Fruit fly (Drosophila melanogaster) whole organism: Measurements from ENCODE around the gene CG13614.
A peak's percentile ranks its signal among the peaks of the same experiment; 100 is the strongest.

ENCODE experiments used
- CG8478 ChIP-seq: fragments of >200 bp; optimal IDR thresholded peaks from 2 replicates; lab custom pipeline; 2018; ENCODE audit warnings: inconsistent platforms
- Dll ChIP-seq: fragments of >200 bp; optimal IDR thresholded peaks from 2 replicates; lab custom pipeline; 2017
- EcR ChIP-seq, 2 experiments: fragments of >200 bp; optimal IDR thresholded peaks; 2 replicates each; lab custom pipeline; 2017; ENCODE audit warnings: missing biosample characterization in 2 of 2, missing genetic modification characterization in 2 of 2, missing genetic modification reagents in 2 of 2
- pan ChIP-seq: fragments of >200 bp; optimal IDR thresholded peaks from 2 replicates; lab custom pipeline; 2017
- psq ChIP-seq: fragments of >200 bp; optimal IDR thresholded peaks from 2 replicates; lab custom pipeline; 2017
- usp ChIP-seq: fragments of >200 bp; optimal IDR thresholded peaks from 2 replicates; lab custom pipeline; 2017; ENCODE audit warnings: missing biosample characterization, missing genetic modification characterization, mixed read lengths

CG13614 gene

DNA sequence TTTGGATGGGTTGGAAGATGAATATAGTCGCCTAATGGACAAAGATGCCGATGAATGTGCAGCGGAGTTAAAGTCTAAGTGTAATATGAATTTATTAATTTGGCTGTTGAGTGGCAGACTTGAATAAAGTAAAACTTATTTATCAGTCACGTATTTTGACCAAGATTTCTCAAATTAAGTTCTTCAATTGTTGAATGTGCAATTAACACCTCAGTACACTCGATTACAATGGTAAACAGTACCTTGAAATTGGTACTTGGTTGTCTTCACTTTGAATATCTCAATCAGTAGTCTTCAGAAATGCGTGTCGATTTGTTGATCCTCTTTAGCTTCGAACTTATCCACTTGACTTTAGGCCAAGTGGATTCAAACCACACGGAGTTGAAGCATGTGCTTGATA lies at the start of gene CG13614:
Gene CG13614, plus strand, starts transcription at position 301 of the 400 bp plus-strand sequence.
- no peak for TF ChIP-seq EcR (GFP tag; optimal IDR thresholded peaks at IDR 0.05; lab: Kevin White, UChicago)
- no peak for TF ChIP-seq Dll

dm6 chr3R:24319632-24320341 lies 49.6 kb upstream of the CG13614 start:
- TF ChIP-seq Dll (no peak), pan (lab: Kevin White, UChicago) (no peak), usp (GFP tag; lab: Kevin White, UChicago) (no peak), CG8478 (no peak), EcR (GFP tag; optimal IDR thresholded peaks at IDR 0.05; lab: Kevin White, UChicago) (no peak), psq (no peak)

DNA sequence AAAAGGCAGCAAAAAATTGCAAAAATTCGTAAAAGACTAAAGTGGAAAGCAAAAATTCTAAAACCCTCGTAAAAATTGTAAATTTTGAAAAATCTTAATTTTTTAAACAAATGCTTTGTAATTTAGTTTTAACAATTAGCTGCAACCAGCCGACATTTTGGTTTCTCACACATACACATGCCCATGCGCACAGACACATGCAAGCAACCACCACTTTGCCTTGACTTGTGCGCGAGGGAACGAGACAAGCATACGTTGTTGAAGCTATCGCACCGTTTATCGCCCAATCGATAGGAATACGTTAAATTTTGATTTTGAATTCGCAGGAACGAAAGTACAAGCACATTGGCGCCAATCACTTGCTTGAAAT lies 49.0 kb upstream of the CG13614 start:
- TF ChIP-seq pan (lab: Kevin White, UChicago) (no peak), CG8478 (peak; percentile 12), Dll (no peak)

DNA sequence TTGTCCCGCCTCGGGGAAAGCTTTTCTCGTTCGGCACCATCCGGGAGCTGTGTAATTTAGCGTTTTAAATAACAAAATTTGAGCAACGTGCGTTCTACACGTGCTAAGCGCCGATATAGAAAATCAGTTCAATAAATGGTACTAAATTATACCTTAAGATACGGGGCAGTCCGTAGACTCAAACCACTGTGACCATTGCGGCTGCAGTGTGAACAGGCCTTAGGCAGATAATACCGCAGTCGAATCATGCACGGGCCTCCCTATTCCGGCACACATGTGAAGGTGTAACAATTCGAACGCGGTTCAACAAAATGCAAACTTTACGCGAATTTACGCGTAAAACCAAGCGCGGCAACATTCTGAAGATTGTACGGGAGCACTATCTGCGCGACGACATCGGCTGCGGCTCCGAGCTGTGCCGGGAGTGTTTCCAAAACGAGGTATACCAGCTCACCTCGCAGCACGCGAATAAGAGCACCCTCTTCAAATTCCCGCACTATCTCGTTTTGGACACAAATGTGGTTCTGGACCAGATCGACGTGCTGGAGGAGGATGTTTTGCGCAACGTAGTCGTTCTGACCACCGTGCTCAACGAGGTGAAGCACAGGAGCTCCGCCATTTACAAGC lies 36.1 kb upstream of the CG13614 start, which contains the start of the genes Rrp5 and Dis3:
Gene Rrp5, minus strand, starts transcription at position 135 of the 627 bp plus-strand sequence.
Gene Dis3, plus strand, starts transcription at position 252 of the 627 bp plus-strand sequence.
- no peak for TF ChIP-seq pan (lab: Kevin White, UChicago)
- no peak for TF ChIP-seq psq

DNA sequence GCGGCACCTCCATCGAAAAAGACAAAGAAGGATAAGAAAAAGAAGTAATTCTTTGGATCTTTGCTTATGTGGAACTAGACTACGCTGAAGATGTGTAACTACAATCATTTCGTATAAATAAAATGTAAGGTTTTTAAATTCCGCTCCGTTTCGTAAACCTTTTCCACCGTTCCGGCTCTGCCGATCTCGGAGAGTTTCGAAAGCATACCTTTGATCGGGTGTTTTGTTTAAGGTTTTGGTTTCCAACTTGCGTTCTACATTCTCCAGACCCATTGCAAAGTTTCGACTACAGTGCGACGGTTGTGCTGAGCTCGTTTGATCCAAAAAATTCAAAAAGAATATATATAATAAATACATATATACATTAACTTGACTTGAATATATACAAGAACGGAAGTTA lies 32.7 kb upstream of the CG13614 start, which contains the start of gene CG6432:
Gene CG6432, plus strand, starts transcription at position 301 of the 400 bp plus-strand sequence.
- TF ChIP-seq pan (lab: Kevin White, UChicago) = no peak
- TF ChIP-seq Dll = no peak
- TF ChIP-seq psq = no peak
- TF ChIP-seq usp (GFP tag; lab: Kevin White, UChicago) = no peak
- TF ChIP-seq EcR (GFP tag; optimal IDR thresholded peaks at IDR 0.05; lab: Kevin White, UChicago) = no peak
- TF ChIP-seq CG8478 = no peak

dm6 chr3R:24341251-24341650 lies 28.1 kb upstream of the CG13614 start, which contains the start of gene Ms:
Gene Ms (plus strand): TSS chr3R:24341551.
- TF ChIP-seq EcR (GFP tag; optimal IDR thresholded peaks at IDR 0.05; lab: Kevin White, UChicago) = no peak
- no peak for TF ChIP-seq usp (GFP tag; lab: Kevin White, UChicago)
- TF ChIP-seq Dll = no peak
- no peak for TF ChIP-seq psq

DNA sequence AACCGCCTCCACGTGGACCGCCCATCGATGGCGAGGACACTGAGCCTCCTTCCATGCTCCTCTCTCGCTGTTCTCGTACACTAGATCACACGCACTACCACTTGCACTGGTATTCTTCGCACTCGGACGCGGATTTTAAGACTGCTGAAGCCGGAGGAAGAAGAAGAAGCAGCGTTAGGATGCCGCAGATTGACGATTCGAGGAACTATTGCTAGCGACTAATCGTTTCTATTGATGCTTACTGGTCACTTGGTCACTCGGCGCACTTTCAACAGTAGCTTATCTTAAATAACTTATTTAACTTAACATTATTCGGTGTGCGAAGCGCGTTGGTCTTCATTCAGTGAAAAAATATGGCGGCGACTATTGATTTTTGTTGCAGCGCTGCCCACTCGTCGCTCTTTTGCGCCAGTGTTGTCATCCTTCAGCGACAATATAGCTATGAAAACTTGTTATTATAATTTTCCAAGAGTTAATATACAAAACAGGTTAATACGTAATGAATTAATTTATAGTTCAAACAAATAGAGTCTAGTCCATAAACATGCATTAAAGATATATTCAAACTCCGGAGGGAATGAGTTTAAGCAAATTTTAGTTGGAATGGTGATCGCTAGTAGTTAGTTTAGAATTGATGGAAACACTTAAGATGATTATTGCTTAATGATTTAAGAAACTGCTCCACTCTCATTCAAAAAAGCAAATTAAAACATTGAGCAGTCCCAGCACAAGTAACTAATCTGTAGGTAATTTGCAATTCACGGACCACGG lies 20.8 kb upstream of the CG13614 start, which contains the start of the genes CG5746 and CG6454:
Gene CG5746, minus strand, starts transcription at position 372 of the 771 bp plus-strand sequence.
Gene CG6454, plus strand, starts transcription at position 763 of the 771 bp plus-strand sequence.
- TF ChIP-seq pan (lab: Kevin White, UChicago) (no peak), psq (no peak), EcR (GFP tag; optimal IDR thresholded peaks at IDR 0.05; lab: Kevin White, UChicago) (no peak), CG8478 (no peak), usp (GFP tag; lab: Kevin White, UChicago) (no peak), Dll (no peak)

DNA sequence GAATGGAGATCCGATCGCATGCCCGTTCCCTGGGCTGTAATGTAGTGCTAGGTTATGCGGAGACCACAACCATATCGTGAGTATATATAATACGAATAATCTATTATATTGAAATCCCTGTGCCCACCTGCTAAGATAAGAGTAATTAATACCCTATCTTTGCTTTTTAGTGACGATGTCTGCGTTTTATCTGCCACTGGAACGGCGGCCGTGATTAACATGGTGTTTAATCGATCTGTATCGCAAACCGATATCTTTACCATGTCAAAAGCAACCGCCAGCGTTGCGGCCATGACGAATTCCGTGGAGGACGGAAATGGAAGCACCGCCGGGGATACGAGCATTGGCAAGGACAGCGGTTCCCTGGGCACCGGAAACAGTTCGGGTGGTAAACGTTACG lies 15.9 kb upstream of the CG13614 start:
- TF ChIP-seq Dll (no peak), usp (GFP tag; lab: Kevin White, UChicago) (no peak), pan (lab: Kevin White, UChicago) (no peak)

- no peak for TF ChIP-seq EcR (GFP tag; optimal IDR thresholded peaks at IDR 0.05; lab: Kevin White, UChicago)
- TF ChIP-seq Dll = no peak
- no peak for TF ChIP-seq psq
- no peak for TF ChIP-seq CG8478
- TF ChIP-seq usp (GFP tag; lab: Kevin White, UChicago) = no peak
- no peak for TF ChIP-seq pan (lab: Kevin White, UChicago)
Measured at dm6 chr3R:24357698-24358097, 11.7 kb upstream of the CG13614 start, which contains the start of gene Golgin84. Gene Golgin84 (minus strand): TSS chr3R:24357938.

- TF ChIP-seq usp (GFP tag; lab: Kevin White, UChicago) (no peak), Dll (no peak), psq (no peak), pan (lab: Kevin White, UChicago) (no peak), EcR (GFP tag; optimal IDR thresholded peaks at IDR 0.05; lab: Kevin White, UChicago) (no peak), CG8478 (no peak)
Measured at dm6 chr3R:24359957-24360356, 9.4 kb upstream of the CG13614 start, which contains the start of gene CG18528. Gene CG18528 (minus strand): TSS chr3R:24360144.

- TF ChIP-seq CG8478 (no peak), usp (GFP tag; lab: Kevin White, UChicago) (no peak), psq (no peak), Dll (no peak), EcR (GFP tag; optimal IDR thresholded peaks at IDR 0.05; lab: Kevin White, UChicago) (no peak), pan (lab: Kevin White, UChicago) (no peak)
Measured at dm6 chr3R:24361583-24361982, 7.8 kb upstream of the CG13614 start, which contains the start of the genes CG5762 and CG33339. Gene CG5762 (minus strand): TSS chr3R:24361683. Gene CG33339 (plus strand): TSS chr3R:24361847.

- TF ChIP-seq Dll (no peak), usp (GFP tag; lab: Kevin White, UChicago) (no peak), psq (no peak), pan (lab: Kevin White, UChicago) (no peak), EcR (GFP tag; optimal IDR thresholded peaks at IDR 0.05; lab: Kevin White, UChicago) (no peak), CG8478 (no peak)
Measured at dm6 chr3R:24362838-24363237, 6.5 kb upstream of the CG13614 start, which contains the start of gene CG33340. Gene CG33340 (plus strand): TSS chr3R:24363138.
